Worm (Caenorhabditis elegans) whole organism, L3 larva: ENCODE results near the gene clc-5.
A peak's percentile ranks its signal among the peaks of the same experiment; 100 is the strongest.

Source experiments
- aly-2 ChIP-seq: fragments of 150-350 bp; optimal IDR thresholded peaks from 2 replicates; lab custom pipeline; 2014; ENCODE audit warnings: missing biosample characterization, missing genetic modification characterization
- ama-1 ChIP-seq: fragments of 150-350 bp; optimal IDR thresholded peaks from 2 replicates; lab custom pipeline; 2018
- ceh-82 ChIP-seq: fragments of 150-350 bp; optimal IDR thresholded peaks from 2 replicates; lab custom pipeline; 2014; ENCODE audit warnings: missing biosample characterization, missing genetic modification characterization
- daf-12 ChIP-seq: fragments of 150-350 bp; optimal IDR thresholded peaks from 2 replicates; lab custom pipeline; 2014; ENCODE audit warnings: missing biosample characterization, missing genetic modification reagents, missing genetic modification characterization
- egl-27 ChIP-seq: sonication (generic microtip); optimal IDR thresholded peaks from 4 replicates; lab custom pipeline; 2017; ENCODE audit warnings: missing biosample characterization, missing genetic modification reagents, missing genetic modification characterization
- fkh-10 ChIP-seq: sonication (generic microtip); optimal IDR thresholded peaks from 2 replicates; lab custom pipeline; 2017; ENCODE audit warnings: missing biosample characterization, missing genetic modification reagents, missing genetic modification characterization
- mdl-1 ChIP-seq: fragments of 150-350 bp; optimal IDR thresholded peaks from 2 replicates; lab custom pipeline; 2014; ENCODE audit warnings: missing biosample characterization, missing genetic modification characterization
- nfya-1 ChIP-seq: sonication (generic microtip); optimal IDR thresholded peaks from 2 replicates; lab custom pipeline; 2017; ENCODE audit warnings: missing genetic modification characterization, mild to moderate bottlenecking, missing compliant biosample characterization, antibody characterized with exemption, moderate library complexity; ENCODE audit not compliant: insufficient read depth
- nhr-11 ChIP-seq: fragments of 150-350 bp; optimal IDR thresholded peaks from 2 replicates; lab custom pipeline; 2014; ENCODE audit warnings: missing biosample characterization, missing genetic modification characterization
- nhr-43 ChIP-seq: sonication (generic microtip); optimal IDR thresholded peaks from 2 replicates; lab custom pipeline; 2016; ENCODE audit warnings: mild to moderate bottlenecking, missing genetic modification characterization, missing compliant biosample characterization; ENCODE audit not compliant: poor library complexity, severe bottlenecking
- pha-4 ChIP-seq: fragments of 150-350 bp; optimal IDR thresholded peaks from 2 replicates; lab custom pipeline; 2014; ENCODE audit warnings: missing biosample characterization, missing genetic modification reagents, missing genetic modification characterization
- snpc-4 ChIP-seq: fragments of 150-350 bp; optimal IDR thresholded peaks from 2 replicates; lab custom pipeline; 2014; ENCODE audit warnings: missing biosample characterization, missing genetic modification characterization
- tbx-2 ChIP-seq: sonication (generic microtip); optimal IDR thresholded peaks from 2 replicates; lab custom pipeline; 2016; ENCODE audit warnings: mild to moderate bottlenecking, missing genetic modification characterization, missing compliant biosample characterization
- unc-62 ChIP-seq: fragments of 150-350 bp; sonication (generic microtip); optimal IDR thresholded peaks from 4 replicates; lab custom pipeline; 2014; ENCODE audit warnings: missing biosample characterization, missing genetic modification reagents, missing genetic modification characterization

- TF ChIP-seq nhr-11 (tag; lab: Kevin White, UChicago) (no peak), mdl-1 (tag; lab: Kevin White, UChicago) (no peak), ceh-82 (tag; lab: Kevin White, UChicago) (no peak), snpc-4 (tag; lab: Kevin White, UChicago) (no peak), egl-27 (tag; lab: Kevin White, UChicago) (no peak), aly-2 (tag; lab: Kevin White, UChicago) (no peak), pha-4 (tag; lab: Kevin White, UChicago) (no peak), ama-1 (lab: Kevin White, UChicago) (no peak), tbx-2 (tag; lab: Kevin White, UChicago) (no peak), fkh-10 (GFP tag; lab: Kevin White, UChicago) (no peak), unc-62 (GFP tag; lab: Kevin White, UChicago) (no peak), daf-12 (tag; lab: Kevin White, UChicago) (no peak), nfya-1 (peak; percentile 39), nhr-43 (no peak)
Measured at ce11 chrX:7437949-7438348, 4.6 kb downstream of the clc-5 start, which contains the start of gene C01C10.2.
